Fruit fly (Drosophila melanogaster) whole organism, pupa: ENCODE measurements around the gene Ubi-p63E.

Source experiments
- CG10348 ChIP-seq: fragments of 200-800 bp; sonication (Bioruptor generic); IDR thresholded peaks from 2 replicates; pipeline ENCODE4 v1.3.6; 2022; ENCODE audit warnings: missing biosample characterization, missing genetic modification characterization
- CG12605 ChIP-seq: fragments of 200-800 bp; sonication (Bioruptor generic); IDR thresholded peaks from 2 replicates; pipeline ENCODE4 v1.3.6; 2022; ENCODE audit warnings: missing biosample characterization, missing genetic modification characterization
- CG13204 ChIP-seq: fragments of 200-800 bp; sonication (Bioruptor generic); optimal IDR thresholded peaks from 2 replicates; lab custom pipeline; 2018; ENCODE audit warnings: missing biosample characterization, mild to moderate bottlenecking, missing genetic modification characterization, moderate library complexity
- CG14655 ChIP-seq: fragments of 200-800 bp; sonication (Bioruptor generic); optimal IDR thresholded peaks from 3 replicates; lab custom pipeline; 2017; ENCODE audit warnings: mild to moderate bottlenecking, missing biosample characterization, missing genetic modification reagents, missing genetic modification characterization
- CG15710 ChIP-seq: fragments of 200-800 bp; sonication (Bioruptor generic); optimal IDR thresholded peaks from 2 replicates; lab custom pipeline; 2018; ENCODE audit warnings: missing biosample characterization, mild to moderate bottlenecking, missing genetic modification characterization, moderate library complexity
- CG17806 ChIP-seq: fragments of 200-800 bp; sonication (Bioruptor generic); optimal IDR thresholded peaks from 2 replicates; lab custom pipeline; 2018; ENCODE audit warnings: missing biosample characterization, mild to moderate bottlenecking, missing genetic modification characterization, moderate library complexity
- CG32121 ChIP-seq: fragments of 200-800 bp; sonication (Bioruptor generic); IDR thresholded peaks from 2 replicates; pipeline ENCODE4 v1.3.6; 2022; ENCODE audit warnings: missing biosample characterization, missing genetic modification characterization
- CG34367 ChIP-seq: fragments of 200-800 bp; sonication (Bioruptor generic); optimal IDR thresholded peaks from 2 replicates; lab custom pipeline; 2018; ENCODE audit warnings: missing biosample characterization, mild to moderate bottlenecking, missing genetic modification characterization
- CG4496 ChIP-seq: fragments of 200-800 bp; sonication (Bioruptor generic); IDR thresholded peaks from 3 replicates; pipeline ENCODE4 v1.3.6; 2022; ENCODE audit warnings: missing biosample characterization, missing genetic modification characterization
- CG8159 ChIP-seq: fragments of 200-800 bp; sonication (Bioruptor generic); optimal IDR thresholded peaks from 3 replicates; lab custom pipeline; 2018; ENCODE audit warnings: missing biosample characterization, mild to moderate bottlenecking, missing genetic modification characterization, moderate library complexity
- CG8301 ChIP-seq: fragments of 200-800 bp; sonication (Bioruptor generic); optimal IDR thresholded peaks from 2 replicates; lab custom pipeline; 2018; ENCODE audit warnings: missing biosample characterization, mild to moderate bottlenecking, missing genetic modification characterization
- CG9948 ChIP-seq: fragments of 200-800 bp; sonication (Bioruptor generic); optimal IDR thresholded peaks from 2 replicates; lab custom pipeline; 2018; ENCODE audit warnings: missing biosample characterization, mild to moderate bottlenecking, missing genetic modification characterization, moderate library complexity
- D1 ChIP-seq: fragments of 200-800 bp; sonication (Bioruptor generic); optimal IDR thresholded peaks from 2 replicates; lab custom pipeline; 2018; ENCODE audit warnings: missing biosample characterization, mild to moderate bottlenecking, missing genetic modification characterization, moderate library complexity
- EcR ChIP-seq: fragments of 200-800 bp; sonication (Bioruptor generic); optimal IDR thresholded peaks from 3 replicates; lab custom pipeline; 2019; ENCODE audit warnings: missing biosample characterization, missing genetic modification characterization, mild to moderate bottlenecking, moderate library complexity, missing genetic modification reagents
- Ets98B ChIP-seq: fragments of 200-800 bp; sonication (Bioruptor generic); IDR thresholded peaks from 2 replicates; pipeline ENCODE4 v1.3.6; 2022; ENCODE audit warnings: missing biosample characterization, missing genetic modification characterization
- Pif1A ChIP-seq: fragments of 200-800 bp; sonication (Bioruptor generic); optimal IDR thresholded peaks from 3 replicates; lab custom pipeline; 2016; ENCODE audit warnings: missing biosample characterization, missing genetic modification characterization
- Pif1B ChIP-seq: fragments of 200-800 bp; sonication (Bioruptor generic); optimal IDR thresholded peaks from 3 replicates; lab custom pipeline; 2016; ENCODE audit warnings: missing biosample characterization, missing genetic modification characterization
- Snoo ChIP-seq: fragments of 200-800 bp; sonication (Bioruptor generic); optimal IDR thresholded peaks from 3 replicates; lab custom pipeline; 2017; ENCODE audit warnings: missing biosample characterization, mild to moderate bottlenecking, missing genetic modification characterization, inconsistent platforms
- fd96Ca ChIP-seq: fragments of 200-800 bp; sonication (Bioruptor generic); IDR thresholded peaks from 3 replicates; pipeline ENCODE4 v1.3.6; 2022; ENCODE audit warnings: missing biosample characterization, missing genetic modification characterization
- gl ChIP-seq: fragments of 200-800 bp; sonication (Bioruptor generic); optimal IDR thresholded peaks from 2 replicates; lab custom pipeline; 2018; ENCODE audit warnings: missing biosample characterization, mild to moderate bottlenecking, missing genetic modification characterization
- rn ChIP-seq: fragments of 200-800 bp; sonication (Bioruptor generic); IDR thresholded peaks from 2 replicates; pipeline ENCODE4 v1.3.6; 2022; ENCODE audit warnings: missing biosample characterization, missing genetic modification characterization

The Ubi-p63E gene

DNA sequence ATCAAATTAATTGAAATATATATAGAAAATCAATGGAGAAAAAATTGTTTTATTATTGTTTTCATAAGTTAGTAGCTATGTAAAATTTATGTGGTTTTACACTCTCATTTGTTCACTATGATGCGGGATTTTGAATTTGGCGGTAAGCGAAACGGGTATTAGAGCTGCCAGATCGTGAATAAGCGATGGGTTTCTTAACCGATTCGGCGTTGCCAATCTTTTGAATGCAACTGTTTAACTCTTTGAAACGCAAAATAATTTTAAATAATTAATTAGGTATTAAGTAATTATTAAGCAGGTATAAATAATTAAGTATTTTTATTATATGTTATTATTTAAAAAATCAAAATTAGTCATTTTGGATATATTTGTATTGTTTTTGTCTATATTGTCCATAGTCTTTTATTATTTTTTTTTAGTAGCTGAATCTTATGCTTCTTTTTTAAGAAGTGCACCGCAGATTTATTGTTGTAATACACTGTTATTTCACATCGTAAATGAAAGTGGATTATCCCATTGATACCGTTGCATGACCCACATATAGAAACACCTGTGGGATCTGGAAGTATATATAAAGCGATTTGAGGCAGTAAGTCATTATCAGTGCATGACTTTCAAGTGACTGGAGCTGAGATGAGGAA is 44.4 kb upstream of the Ubi-p63E start, which contains the start of gene CG10853:
Gene CG10853 (plus strand): TSS at position 591 of the 641 bp plus-strand sequence.
- TF ChIP-seq CG32121 (GFP tag; lab: Robert Waterston, UW) (no peak), CG8159 (tag; lab: Kevin White, UChicago) (no peak), D1 (tag; lab: Kevin White, UChicago) (peak; percentile 44), Snoo (tag; lab: Kevin White, UChicago) (no peak)

- TF ChIP-seq CG4496 (0 out of 3 replicates have a peak, but pooled peaks have one; percentile 37), CG12605 (GFP tag; lab: Robert Waterston, UW) (peak; percentile 70), Snoo (tag; lab: Kevin White, UChicago) (peak; percentile 5), fd96Ca (GFP tag; lab: Robert Waterston, UW) (peak; percentile 8; the same call in 1 of the 3 replicates), CG17806 (tag; lab: Kevin White, UChicago) (no peak), Ets98B (GFP tag; lab: Robert Waterston, UW) (no peak), gl (no peak), CG15710 (no peak), CG14655 (GFP tag; lab: Kevin White, UChicago) (no peak), rn (GFP tag; lab: Robert Waterston, UW) (no peak), CG10348 (GFP tag; lab: Robert Waterston, UW) (no peak), CG8159 (tag; lab: Kevin White, UChicago) (peak; percentile 4), Pif1A (GFP tag; lab: Kevin White, UChicago) (no peak), CG13204 (GFP tag; lab: Kevin White, UChicago) (no peak), CG32121 (GFP tag; lab: Robert Waterston, UW) (no peak), CG34367 (no peak), CG9948 (tag; lab: Kevin White, UChicago) (no peak), EcR (GFP tag; lab: Kevin White, UChicago) (peak; percentile 25), D1 (tag; lab: Kevin White, UChicago) (no peak), Pif1B (GFP tag; lab: Kevin White, UChicago) (no peak), CG8301 (no peak)
These were observed 39.5 kb upstream of the Ubi-p63E start, which contains the start of the genes CG10863 and CG14982 for dm6 chr3L:3942241-3943028. Gene CG10863, minus strand, starts transcription at chr3L:3942465. Gene CG14982, plus strand, starts transcription at chr3L:3942710.

DNA sequence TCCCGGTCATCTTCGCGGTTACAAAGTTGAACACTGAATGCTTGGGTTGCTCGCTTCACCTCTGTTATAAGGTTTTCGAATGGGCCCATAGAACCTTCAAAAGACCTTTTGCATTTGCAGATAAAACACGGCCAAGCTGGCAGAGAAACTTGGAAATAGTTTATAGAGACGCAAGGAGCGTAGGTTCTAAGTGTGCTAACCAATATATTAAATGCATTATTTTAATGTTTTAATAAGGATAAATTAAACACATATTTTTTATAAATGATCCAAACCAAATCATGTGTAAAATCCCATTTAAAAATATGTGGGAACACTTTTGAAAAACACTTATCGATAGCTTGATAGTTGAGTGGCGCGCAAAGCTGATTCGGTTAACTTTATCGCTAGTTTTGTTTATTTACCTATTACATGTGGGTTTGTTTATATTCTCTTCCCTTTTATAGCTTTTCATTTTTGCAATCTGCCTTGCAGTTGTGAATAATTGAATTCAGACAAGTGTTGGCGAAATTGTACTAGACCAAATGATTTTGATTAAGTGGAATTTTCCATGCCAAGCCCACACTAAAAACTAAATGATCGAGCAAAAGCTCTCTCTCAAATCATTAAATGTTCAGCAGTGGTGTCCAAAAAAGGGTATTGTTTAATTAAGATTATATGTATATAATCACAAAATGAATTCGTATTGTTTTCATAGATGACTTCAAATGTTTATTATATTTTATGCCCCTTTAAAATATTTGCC is 37.3 kb upstream of the Ubi-p63E start, which contains the start of gene CG12766:
Gene CG12766 (minus strand): TSS at position 51 of the 745 bp plus-strand sequence.
- TF ChIP-seq CG8301 (no peak), fd96Ca (GFP tag; lab: Robert Waterston, UW) (no peak), Ets98B (GFP tag; lab: Robert Waterston, UW) (peak; percentile 21; the same call in 1 of the 2 replicates), CG15710 (no peak), CG13204 (GFP tag; lab: Kevin White, UChicago) (no peak), CG17806 (tag; lab: Kevin White, UChicago) (no peak), CG32121 (GFP tag; lab: Robert Waterston, UW) (peak; percentile 52), D1 (tag; lab: Kevin White, UChicago) (no peak), CG10348 (GFP tag; lab: Robert Waterston, UW) (no peak), gl (no peak), CG4496 (peak; percentile 80), CG12605 (GFP tag; lab: Robert Waterston, UW) (peak; percentile 55), CG9948 (tag; lab: Kevin White, UChicago) (no peak), rn (GFP tag; lab: Robert Waterston, UW) (no peak), Pif1B (GFP tag; lab: Kevin White, UChicago) (no peak), CG34367 (no peak), Pif1A (GFP tag; lab: Kevin White, UChicago) (no peak)

DNA sequence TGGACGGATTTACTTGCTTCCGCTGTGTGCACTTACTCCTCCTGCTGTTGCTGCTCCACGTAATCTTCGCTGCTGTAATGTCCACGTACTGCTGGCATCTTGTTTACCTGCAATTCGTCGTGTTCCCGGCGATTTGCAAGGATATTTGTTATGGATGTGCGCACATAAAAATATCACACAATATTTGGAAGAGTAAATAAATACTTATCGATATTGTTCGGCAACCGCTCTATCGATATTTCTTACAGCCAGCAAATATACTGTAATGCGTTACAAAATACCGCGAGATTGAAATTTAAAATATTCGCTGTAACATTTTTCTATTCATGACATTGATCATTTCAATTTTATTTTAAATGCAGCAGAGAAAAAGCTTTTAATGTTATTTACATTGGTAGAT is 34.8 kb upstream of the Ubi-p63E start, which contains the start of gene CG10866:
Gene CG10866 (minus strand): TSS at position 187 of the 400 bp plus-strand sequence.
- TF ChIP-seq CG34367 (no peak), gl (no peak), Pif1B (GFP tag; lab: Kevin White, UChicago) (no peak), CG9948 (tag; lab: Kevin White, UChicago) (no peak), EcR (GFP tag; lab: Kevin White, UChicago) (no peak), CG8301 (no peak), CG15710 (no peak), CG13204 (GFP tag; lab: Kevin White, UChicago) (no peak), Pif1A (GFP tag; lab: Kevin White, UChicago) (no peak), CG12605 (GFP tag; lab: Robert Waterston, UW) (no peak), Ets98B (GFP tag; lab: Robert Waterston, UW) (no peak), CG4496 (no peak), fd96Ca (GFP tag; lab: Robert Waterston, UW) (no peak), CG17806 (tag; lab: Kevin White, UChicago) (no peak)
